Worm (Caenorhabditis elegans): ENCODE measurements around the gene cutl-21.

DNA sequence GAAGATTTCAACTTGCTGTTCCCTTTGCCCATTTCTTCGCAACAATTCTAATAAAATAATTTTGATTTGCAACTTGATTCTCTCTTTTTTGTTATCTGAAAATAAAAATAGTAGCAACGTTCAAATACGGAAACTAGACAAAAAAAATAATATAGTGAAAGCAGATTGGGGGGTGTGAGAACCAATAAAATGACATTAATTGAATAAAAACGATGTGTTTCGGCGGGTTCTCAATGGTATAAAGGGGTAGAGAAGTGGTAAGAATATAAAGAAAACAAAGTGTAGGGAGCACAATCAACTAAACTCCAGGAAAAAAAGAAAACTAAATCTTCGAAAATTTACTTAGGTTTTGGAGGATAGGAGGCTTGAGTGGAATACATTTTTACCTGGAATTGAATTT, 41.0 kb upstream of the cutl-21 start, which contains the start of gene ncs-1:
- no peak for TF ChIP-seq hlh-30 (tag; optimal IDR thresholded peaks at IDR 0.05; ENCODE audit: insufficient read depth)
- TF ChIP-seq ceh-2 (tag; optimal IDR thresholded peaks at IDR 0.05), result no peak
- no peak for TF ChIP-seq T23F11.4 (GFP tag; optimal IDR thresholded peaks at IDR 0.05)
- TF ChIP-seq nhr-11 (tag; optimal IDR thresholded peaks at IDR 0.05), result no peak
- TF ChIP-seq pha-4 (tag; optimal IDR thresholded peaks at IDR 0.05), result no peak
- TF ChIP-seq unc-55 (GFP tag; optimal IDR thresholded peaks at IDR 0.05), result no peak
- no peak for TF ChIP-seq lin-11 (tag; optimal IDR thresholded peaks at IDR 0.05)
- no peak for TF ChIP-seq nfya-1 (tag; optimal IDR thresholded peaks at IDR 0.05)
- no peak for TF ChIP-seq elt-2 (tag; optimal IDR thresholded peaks at IDR 0.05)
- TF ChIP-seq ref-2 (tag; optimal IDR thresholded peaks at IDR 0.05), result no peak
